Worm (Caenorhabditis elegans): ENCODE data around the gene Y66D12A.21.

DNA sequence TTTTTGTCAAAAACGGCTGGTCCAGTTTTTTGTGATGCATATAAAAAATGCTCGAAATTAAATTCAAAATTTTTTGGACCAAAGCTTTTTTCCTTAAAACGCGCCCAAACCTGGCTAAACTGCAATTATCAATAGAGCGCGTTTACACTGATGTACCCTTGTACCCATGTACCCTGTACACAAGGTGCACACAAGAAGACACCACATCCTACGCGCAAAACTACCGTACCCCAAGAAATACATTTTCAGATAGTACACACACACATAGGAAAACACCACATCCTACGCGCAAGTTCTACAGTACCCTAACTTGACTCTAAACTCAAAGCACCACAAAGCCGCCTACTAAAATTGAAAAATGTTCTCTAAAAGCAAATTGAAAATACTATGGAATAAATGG lies 33.8 kb downstream of the Y66D12A.21 start:
- TF ChIP-seq him-1 (tag; optimal IDR thresholded peaks at IDR 0.05) (no peak), dao-5 (tag; optimal IDR thresholded peaks at IDR 0.05) (no peak), W03F9.2 (tag; optimal IDR thresholded peaks at IDR 0.05) (no peak)

Data from whole organism, L4/young adult.